Worm (Caenorhabditis elegans) whole organism, early embryonic: ENCODE results near the gene W04B5.6.

Experiments used
- F13C5.2 ChIP-seq: sonication (generic microtip); optimal IDR thresholded peaks from 2 replicates; lab custom pipeline; 2017; ENCODE audit warnings: mild to moderate bottlenecking, missing genetic modification characterization, inconsistent platforms, missing compliant biosample characterization
- ama-1 ChIP-seq: fragments of 150-350 bp; optimal IDR thresholded peaks from 2 replicates; lab custom pipeline; 2014
- ets-7 ChIP-seq: sonication (generic microtip); optimal IDR thresholded peaks from 2 replicates; lab custom pipeline; 2016; ENCODE audit warnings: missing genotype, missing genetic modification characterization, missing compliant biosample characterization
- flt-1 ChIP-seq: fragments of 200-800 bp; sonication (Bioruptor generic); IDR thresholded peaks from 2 replicates; pipeline ENCODE4 v1.3.6; 2022; ENCODE audit warnings: missing genetic modification characterization, missing compliant biosample characterization
- scrt-1 ChIP-seq: fragments of 200-800 bp; sonication (Bioruptor generic); IDR thresholded peaks from 2 replicates; pipeline ENCODE4 v1.3.6; 2022; ENCODE audit warnings: missing genetic modification characterization, missing compliant biosample characterization
- tra-4 ChIP-seq: sonication (generic microtip); optimal IDR thresholded peaks from 2 replicates; lab custom pipeline; 2017; ENCODE audit warnings: missing genetic modification characterization, missing compliant biosample characterization

DNA sequence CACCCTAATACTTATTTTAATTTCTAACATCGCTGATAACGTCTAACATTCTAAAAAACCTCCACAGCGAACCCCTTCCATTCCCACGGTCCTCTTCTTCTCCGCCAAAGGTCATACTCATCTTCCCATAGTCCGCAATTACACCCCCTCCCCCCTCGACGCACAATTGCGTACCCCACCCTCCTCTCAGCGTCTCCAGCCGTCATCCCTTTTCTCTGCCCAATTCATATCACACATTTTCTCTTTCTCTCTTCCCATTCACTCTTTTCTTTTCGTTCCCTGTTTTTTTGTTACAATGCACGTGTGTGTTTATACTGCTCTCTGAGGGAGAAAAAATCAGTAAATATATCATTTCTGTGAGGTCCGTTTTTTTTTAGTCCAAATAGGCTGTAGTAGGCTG lies 36.6 kb upstream of the W04B5.6 start:
- TF ChIP-seq ama-1 (lab: Kevin White, UChicago) (no peak), F13C5.2 (peak; percentile 69), ets-7 (no peak), scrt-1 (GFP tag; lab: Robert Waterston, UW) (no peak), tra-4 (tag; lab: Kevin White, UChicago) (no peak), flt-1 (no peak)
